Worm (Caenorhabditis elegans) whole organism, L4 larva: ENCODE results near the gene srt-73.
A peak's percentile ranks its signal among the peaks of the same experiment; 100 is the strongest.

Source experiments
- D1046.2 ChIP-seq: fragments of 200-800 bp; sonication (Bioruptor generic); IDR thresholded peaks from 2 replicates; pipeline ENCODE4 v1.3.6; 2022; ENCODE audit warnings: missing genetic modification characterization, missing compliant biosample characterization
- F37D6.2 ChIP-seq: sonication (generic microtip); optimal IDR thresholded peaks from 2 replicates; lab custom pipeline; 2016; ENCODE audit warnings: mild to moderate bottlenecking, missing genetic modification characterization, missing compliant biosample characterization
- F44E2.7 ChIP-seq: fragments of 200-800 bp; sonication (Bioruptor generic); IDR thresholded peaks from 2 replicates; pipeline ENCODE4 v2.1.2; 2022; ENCODE audit warnings: missing genetic modification characterization, missing compliant biosample characterization
- R02D3.7 ChIP-seq: fragments of 150-350 bp; sonication (generic microtip); optimal IDR thresholded peaks from 3 replicates; lab custom pipeline; 2014; ENCODE audit warnings: missing biosample characterization, missing genetic modification characterization
- ZK337.2 ChIP-seq: fragments of 200-800 bp; sonication (Bioruptor generic); IDR thresholded peaks from 2 replicates; pipeline ENCODE4 v1.3.6; 2022; ENCODE audit warnings: missing genetic modification reagents, missing genetic modification characterization, missing compliant biosample characterization
- aha-1 ChIP-seq: fragments of 150-350 bp; peaks from one replicate; lab custom pipeline; 2014; ENCODE audit warnings: missing biosample characterization, missing genetic modification characterization
- ceh-28 ChIP-seq: fragments of 150-350 bp; optimal IDR thresholded peaks from 2 replicates; lab custom pipeline; 2014; ENCODE audit warnings: missing biosample characterization, missing genetic modification reagents, missing genetic modification characterization
- ceh-32 ChIP-seq: sonication (generic microtip); optimal IDR thresholded peaks from 2 replicates; lab custom pipeline; 2016; ENCODE audit warnings: mild to moderate bottlenecking, missing genetic modification characterization, missing compliant biosample characterization; ENCODE audit not compliant: poor library complexity
- ces-1 ChIP-seq: fragments of 150-350 bp; sonication (generic microtip); optimal IDR thresholded peaks from 4 replicates; lab custom pipeline; 2014; ENCODE audit warnings: missing biosample characterization, missing genetic modification reagents, missing genetic modification characterization
- ctbp-1 ChIP-seq: fragments of 200-800 bp; sonication (Bioruptor generic); IDR thresholded peaks from 2 replicates; pipeline ENCODE4 v1.3.6; 2022; ENCODE audit warnings: missing genetic modification reagents, missing genetic modification characterization, missing compliant biosample characterization
- daf-12 ChIP-seq: fragments of 150-350 bp; optimal IDR thresholded peaks from 2 replicates; lab custom pipeline; 2014; ENCODE audit warnings: missing biosample characterization, missing genetic modification reagents, missing genetic modification characterization
- daf-16 ChIP-seq, 3 experiments: sonication (generic microtip); optimal IDR thresholded peaks; 2 replicates each; lab custom pipeline; 2016 to 2017; ENCODE audit warnings: missing genetic modification characterization in 3 of 3, missing genetic modification reagents in 3 of 3, mild to moderate bottlenecking in 2 of 3, missing compliant biosample characterization in 2 of 3, missing biosample characterization in 1 of 3, moderate library complexity in 1 of 3
- dmd-6 ChIP-seq: fragments of 200-800 bp; sonication (Bioruptor generic); IDR thresholded peaks from 2 replicates; pipeline ENCODE4 v1.3.6; 2022; ENCODE audit warnings: missing genetic modification reagents, missing genetic modification characterization, missing compliant biosample characterization
- egl-43 ChIP-seq: fragments of 200-800 bp; sonication (Bioruptor generic); IDR thresholded peaks from 2 replicates; pipeline ENCODE4 v1.3.6; 2022; ENCODE audit warnings: missing genetic modification reagents, missing genetic modification characterization, missing compliant biosample characterization
- fkh-10 ChIP-seq: fragments of 150-350 bp; optimal IDR thresholded peaks from 2 replicates; lab custom pipeline; 2014; ENCODE audit warnings: missing biosample characterization, missing genetic modification reagents, missing genetic modification characterization
- hif-1 ChIP-seq, 2 experiments: sonication (generic microtip); optimal IDR thresholded peaks; 2 replicates each; lab custom pipeline; 2016 to 2017; ENCODE audit warnings: missing compliant biosample characterization in 2 of 2, missing genetic modification characterization in 2 of 2, missing genetic modification reagents in 2 of 2, missing genotype in 2 of 2, mild to moderate bottlenecking in 1 of 2
- hlh-11 ChIP-seq: fragments of 200-800 bp; sonication (Bioruptor generic); optimal IDR thresholded peaks from 2 replicates; lab custom pipeline; 2018; ENCODE audit warnings: mild to moderate bottlenecking, missing genetic modification characterization, missing compliant biosample characterization
- hlh-30 ChIP-seq: sonication (generic microtip); optimal IDR thresholded peaks from 2 replicates; lab custom pipeline; 2017; ENCODE audit warnings: antibody characterized with exemption, mild to moderate bottlenecking, missing genetic modification characterization, missing compliant biosample characterization; ENCODE audit not compliant: insufficient read depth
- hmg-1.1 ChIP-seq: fragments of 200-800 bp; sonication (Bioruptor generic); IDR thresholded peaks from 2 replicates; pipeline ENCODE4 v1.3.6; 2022; ENCODE audit warnings: missing genetic modification reagents, missing genetic modification characterization, missing compliant biosample characterization
- jun-1 ChIP-seq: fragments of 150-350 bp; optimal IDR thresholded peaks from 2 replicates; lab custom pipeline; 2014; ENCODE audit warnings: missing biosample characterization, missing genetic modification reagents, missing genetic modification characterization
- lim-7 ChIP-seq: fragments of 200-800 bp; sonication (Bioruptor generic); IDR thresholded peaks from 2 replicates; pipeline ENCODE4 v1.3.6; 2022; ENCODE audit warnings: missing genetic modification characterization, missing compliant biosample characterization
- lin-1 ChIP-seq: fragments of 200-800 bp; sonication (Bioruptor generic); IDR thresholded peaks from 2 replicates; pipeline ENCODE4 v1.3.6; 2022; ENCODE audit warnings: missing genetic modification reagents, missing genetic modification characterization, missing compliant biosample characterization
- lin-13 ChIP-seq: fragments of 150-350 bp; optimal IDR thresholded peaks from 2 replicates; lab custom pipeline; 2014; ENCODE audit warnings: missing biosample characterization, missing genetic modification reagents, missing genetic modification characterization
- lir-3 ChIP-seq: sonication (generic microtip); optimal IDR thresholded peaks from 2 replicates; lab custom pipeline; 2016; ENCODE audit warnings: mild to moderate bottlenecking, missing genetic modification characterization, missing compliant biosample characterization
- mdl-1 ChIP-seq, 2 experiments: fragments of 150-350 bp in 1 of 2; sonication (generic microtip) in 1 of 2; optimal IDR thresholded peaks; 2 replicates each; lab custom pipeline; 2014 to 2017; ENCODE audit warnings: missing biosample characterization in 2 of 2, missing genetic modification characterization in 2 of 2
- mes-2 ChIP-seq: sonication (generic microtip); optimal IDR thresholded peaks from 2 replicates; lab custom pipeline; 2016; ENCODE audit warnings: missing genotype, mild to moderate bottlenecking, missing genetic modification characterization, missing compliant biosample characterization; ENCODE audit not compliant: poor library complexity, severe bottlenecking
- nhr-102 ChIP-seq: sonication (generic microtip); optimal IDR thresholded peaks from 2 replicates; lab custom pipeline; 2016; ENCODE audit warnings: mild to moderate bottlenecking, missing genetic modification characterization, moderate library complexity, missing compliant biosample characterization
- nhr-48 ChIP-seq: sonication (generic microtip); optimal IDR thresholded peaks from 2 replicates; lab custom pipeline; 2016; ENCODE audit warnings: mild to moderate bottlenecking, missing genetic modification characterization, missing compliant biosample characterization
- nhr-77 ChIP-seq: fragments of 150-350 bp; optimal IDR thresholded peaks from 2 replicates; lab custom pipeline; 2014; ENCODE audit warnings: missing biosample characterization, missing genetic modification characterization
- pqm-1 ChIP-seq: sonication (generic microtip); optimal IDR thresholded peaks from 2 replicates; lab custom pipeline; 2017; ENCODE audit warnings: missing biosample characterization, missing genetic modification characterization
- saeg-2 ChIP-seq: fragments of 200-800 bp; sonication (Bioruptor generic); IDR thresholded peaks from 2 replicates; pipeline ENCODE4 v1.3.6; 2022; ENCODE audit warnings: missing genetic modification reagents, missing genetic modification characterization, missing compliant biosample characterization
- sdz-12 ChIP-seq: fragments of 200-800 bp; sonication (Bioruptor generic); optimal IDR thresholded peaks from 2 replicates; lab custom pipeline; 2018; ENCODE audit warnings: mild to moderate bottlenecking, missing genetic modification characterization, missing compliant biosample characterization
- set-16 ChIP-seq: fragments of 200-800 bp; sonication (Bioruptor generic); IDR thresholded peaks from 2 replicates; pipeline ENCODE4 v1.3.6; 2022; ENCODE audit warnings: missing genetic modification reagents, missing genetic modification characterization, missing compliant biosample characterization
- unc-62 ChIP-seq, 3 experiments: fragments of 150-350 bp in 1 of 3; sonication (generic microtip); optimal IDR thresholded peaks in 2 of 3; peaks in 1 of 3; 1 replicate in 1 of 3; 2 replicates in 2 of 3; lab custom pipeline; 2014 to 2017; ENCODE audit warnings: missing biosample characterization in 3 of 3, missing genetic modification characterization in 3 of 3, missing genetic modification reagents in 3 of 3, missing genotype in 1 of 3
- zag-1 ChIP-seq: fragments of 150-350 bp; optimal IDR thresholded peaks from 2 replicates; lab custom pipeline; 2014; ENCODE audit warnings: missing biosample characterization, missing genetic modification characterization
- zip-11 ChIP-seq: fragments of 200-800 bp; sonication (Bioruptor generic); IDR thresholded peaks from 2 replicates; pipeline ENCODE4 v1.3.6; 2022; ENCODE audit warnings: missing genetic modification characterization, missing compliant biosample characterization

Gene srt-73

ce11 chrIV:7845585-7845984 lies 33.5 kb upstream of the srt-73 start (continued):
- TF ChIP-seq F44E2.7 (0 out of 2 replicates have a peak, but pooled peaks have one; percentile 11), egl-43 (GFP tag; lab: Robert Waterston, UW) (no peak), ctbp-1 (GFP tag; lab: Robert Waterston, UW) (peak; percentile 70), nhr-77 (peak; percentile 37), ces-1 (GFP tag; lab: Kevin White, UChicago) (no peak), ceh-32 (peak; percentile 39), hif-1 (tag; optimal IDR thresholded peaks at IDR 0.05; lab: Kevin White, UChicago) (peak in 1 of 2 experiments; percentile 60), lir-3 (tag; lab: Kevin White, UChicago) (no peak), ZK337.2 (0 out of 2 replicates have a peak, but pooled peaks have one; percentile 53), mdl-1 (tag; optimal IDR thresholded peaks at IDR 0.05; lab: Kevin White, UChicago) (peak; percentile 56 to 86), nhr-48 (tag; lab: Kevin White, UChicago) (peak; percentile 52), hlh-11 (tag; lab: Kevin White, UChicago) (peak; percentile 92), lin-1 (0 out of 2 replicates have a peak, but pooled peaks have one; percentile 37), R02D3.7 (no peak), daf-16 (GFP tag; optimal IDR thresholded peaks at IDR 0.05; lab: Kevin White, UChicago) (peak; percentile 25 to 57), daf-16 (tag; optimal IDR thresholded peaks at IDR 0.05; lab: Kevin White, UChicago) (peak; percentile 72), dmd-6 (peak; percentile 64), jun-1 (peak; percentile 11), fkh-10 (peak; percentile 59), mes-2 (peak; percentile 77), F37D6.2 (tag; lab: Kevin White, UChicago) (peak; percentile 51), lin-13 (GFP tag; lab: Kevin White, UChicago) (peak; percentile 53), zag-1 (tag; lab: Kevin White, UChicago) (peak; percentile 52), daf-12 (tag; lab: Kevin White, UChicago) (no peak), nhr-102 (tag; lab: Kevin White, UChicago) (peak; percentile 52), saeg-2 (GFP tag; lab: Robert Waterston, UW) (no peak), hmg-1.1 (GFP tag; lab: Robert Waterston, UW) (peak; percentile 88), ceh-28 (tag; lab: Kevin White, UChicago) (peak; percentile 45), lim-7 (no peak), D1046.2 (GFP tag; lab: Robert Waterston, UW) (0 out of 2 replicates have a peak, but pooled peaks have one; percentile 58), hlh-30 (tag; lab: Kevin White, UChicago) (peak; percentile 79), sdz-12 (no peak), set-16 (peak; percentile 82)

ce11 chrIV:7846386-7846785 lies 32.7 kb upstream of the srt-73 start, which contains the start of gene C06A6.2:
TSS of gene C06A6.2 (plus strand) at chrIV:7846622.
- TF ChIP-seq ceh-28 (tag; lab: Kevin White, UChicago) = no peak
- peak; percentile 29 for TF ChIP-seq mes-2
- TF ChIP-seq hlh-30 (tag; lab: Kevin White, UChicago) = peak; percentile 3
- TF ChIP-seq, all 104 proteins: peak for 2

ce11 chrIV:7849235-7849634 lies 29.9 kb upstream of the srt-73 start:
- TF ChIP-seq zip-11 (no peak), unc-62 (GFP tag; optimal IDR thresholded peaks at IDR 0.05 in 1 of 2; lab: Kevin White, UChicago) (peak in 1 of 2 experiments; percentile 29), unc-62 (tag; optimal IDR thresholded peaks at IDR 0.05; lab: Kevin White, UChicago) (no peak)

- TF ChIP-seq aha-1 (tag; lab: Kevin White, UChicago) (peak; percentile 89), pqm-1 (tag; lab: Kevin White, UChicago) (no peak)
Measured at ce11 chrIV:7850329-7850728, 28.8 kb upstream of the srt-73 start.
